In the genomic region with DNA sequence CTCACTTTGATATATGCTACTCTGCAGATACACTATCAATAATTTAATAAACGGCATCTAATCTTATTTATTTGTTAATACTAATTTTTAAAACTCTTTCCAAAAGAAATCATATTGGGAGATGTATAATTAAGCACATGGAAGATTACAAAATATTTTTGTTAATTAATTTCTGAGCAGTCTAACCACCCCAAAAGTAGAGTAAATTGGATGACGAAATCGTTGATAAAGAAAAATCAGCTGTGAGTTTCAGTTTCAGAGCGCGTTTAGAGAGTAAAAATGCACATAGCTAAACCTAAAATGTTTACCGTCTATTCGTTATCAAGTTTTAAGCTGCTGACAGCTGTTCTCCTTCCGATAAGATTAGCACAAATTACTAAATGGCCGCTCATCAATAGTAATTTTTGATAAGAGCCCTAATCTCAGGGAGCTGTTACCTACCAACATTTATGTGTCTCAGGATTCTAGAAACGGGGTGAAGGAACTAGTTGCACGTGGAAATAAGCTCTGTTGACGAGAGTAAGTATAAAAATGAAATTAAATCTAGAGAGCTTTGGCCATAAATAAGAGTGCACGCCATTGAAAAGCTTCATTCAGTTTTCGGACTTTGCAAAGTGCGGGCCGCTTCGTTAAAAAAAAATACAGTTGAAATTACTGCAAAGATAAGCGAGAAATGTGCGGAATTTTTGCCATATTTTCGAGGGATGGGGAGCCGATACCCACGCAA, we compare ENCODE assay signal across 2 fruit fly cellular contexts.
A peak's percentile ranks its signal among the peaks of the same experiment; 100 is the strongest.
TF ChIP-seq lines count a peak whose summit lies in the region.

Gene chb, plus strand, starts transcription at position 327 of the 727 bp plus-strand sequence.
Gene AsnS, plus strand, starts transcription at position 592 of the 727 bp plus-strand sequence.

TF ChIP-seq in whole organism, embryonic, 481 proteins besides CTCF, POLR2A, EP300 and RAD21 (continued from another document and continues in another):
- TF ChIP-seq Ada2b (GFP tag; IDR thresholded peaks at IDR 0.05; lab: Robert Waterston, UW) (peak; percentile 95), CG10462 (GFP tag; optimal IDR thresholded peaks at IDR 0.05; lab: Kevin White, UChicago) (peak; percentile 59), Fer3 (tag; optimal IDR thresholded peaks at IDR 0.05; lab: Kevin White, UChicago) (peak; percentile 96), ara (GFP tag; IDR thresholded peaks at IDR 0.05; lab: Robert Waterston, UW) (peak; percentile 82), vvl (GFP tag; IDR thresholded peaks at IDR 0.05; lab: Robert Waterston, UW) (peak; percentile 96), CG31441 (GFP tag; IDR thresholded peaks at IDR 0.05; lab: Robert Waterston, UW) (peak; percentile 88), CG3407 (GFP tag; optimal IDR thresholded peaks at IDR 0.05; lab: Kevin White, UChicago) (peak; percentile 76), CG34376 (GFP tag; optimal IDR thresholded peaks at IDR 0.05; lab: Kevin White, UChicago) (peak; percentile 81), gt (GFP tag; IDR thresholded peaks at IDR 0.05; lab: Robert Waterston, UW) (peak; percentile 58), kay (GFP tag; optimal IDR thresholded peaks at IDR 0.05; lab: Kevin White, UChicago) (peak; percentile 72), E2f2 (GFP tag; IDR thresholded peaks at IDR 0.05; lab: Robert Waterston, UW) (peak; percentile 72), croc (GFP tag; conservative IDR thresholded peaks at IDR 0.05; lab: Robert Waterston, UW) (peak; percentile 74), CG4424 (GFP tag; optimal IDR thresholded peaks at IDR 0.05; lab: Kevin White, UChicago) (peak; percentile 82), caup (GFP tag; optimal IDR thresholded peaks at IDR 0.05; lab: Kevin White, UChicago; ENCODE audit: severe bottlenecking) (peak; percentile 83), sim (GFP tag; IDR thresholded peaks at IDR 0.05; lab: Robert Waterston, UW) (peak; percentile 84), vfl (GFP tag; optimal IDR thresholded peaks at IDR 0.05; lab: Kevin White, UChicago) (peak; percentile 39), trem (tag; optimal IDR thresholded peaks at IDR 0.05; lab: Kevin White, UChicago) (peak; percentile 79), cato (GFP tag; optimal IDR thresholded peaks at IDR 0.05; lab: Kevin White, UChicago; ENCODE audit: borderline replicate concordance) (peak; percentile 78), CG4707 (GFP tag; optimal IDR thresholded peaks at IDR 0.05; lab: Kevin White, UChicago) (peak; percentile 77), prd (optimal IDR thresholded peaks at IDR 0.05; lab: Kevin White, UChicago) (no peak), prd (GFP tag; IDR thresholded peaks at IDR 0.05; lab: Robert Waterston, UW) (peak; percentile 93), Bteb2 (GFP tag; optimal IDR thresholded peaks at IDR 0.05; lab: Kevin White, UChicago) (peak; percentile 88), Gug (GFP tag; IDR thresholded peaks at IDR 0.05; lab: Robert Waterston, UW) (peak; percentile 61; the same call in 3 of the 4 replicates), CG32767 (GFP tag; IDR thresholded peaks at IDR 0.05; lab: Robert Waterston, UW) (peak; percentile 80), CG15696 (tag; optimal IDR thresholded peaks at IDR 0.05; lab: Kevin White, UChicago) (peak; percentile 35), CG5180 (GFP tag; optimal IDR thresholded peaks at IDR 0.05; lab: Kevin White, UChicago) (peak; percentile 15), mld (GFP tag; IDR thresholded peaks at IDR 0.05; lab: Robert Waterston, UW; ENCODE audit: partially characterized antibody) (no peak), CG43689 (GFP tag; IDR thresholded peaks at IDR 0.05; lab: Robert Waterston, UW) (peak; percentile 77), CG9437 (GFP tag; optimal IDR thresholded peaks at IDR 0.05; lab: Kevin White, UChicago) (peak; percentile 82), Neu2 (GFP tag; optimal IDR thresholded peaks at IDR 0.05; lab: Kevin White, UChicago; ENCODE audit: borderline replicate concordance) (no peak), dmrt99B (tag; optimal IDR thresholded peaks at IDR 0.05; lab: Kevin White, UChicago) (peak; percentile 92), Ravus (GFP tag; IDR thresholded peaks at IDR 0.05; lab: Robert Waterston, UW) (peak; percentile 87), sqz (GFP tag; optimal IDR thresholded peaks at IDR 0.05; lab: Kevin White, UChicago) (peak; percentile 69), Dll (GFP tag; IDR thresholded peaks at IDR 0.05; lab: Robert Waterston, UW; ENCODE audit: partially characterized antibody) (no peak), CG4360 (GFP tag; IDR thresholded peaks at IDR 0.05; lab: Robert Waterston, UW) (0 out of 2 replicates have a peak, but pooled peaks have one; percentile 29), gro (GFP tag; optimal IDR thresholded peaks at IDR 0.05; lab: Kevin White, UChicago) (peak; percentile 50), corto (GFP tag; optimal IDR thresholded peaks at IDR 0.05; lab: Kevin White, UChicago) (peak; percentile 48), CG9797 (GFP tag; optimal IDR thresholded peaks at IDR 0.05; lab: Kevin White, UChicago) (no peak), NfI (GFP tag; optimal IDR thresholded peaks at IDR 0.05; lab: Kevin White, UChicago) (peak; percentile 90), Hand (GFP tag; optimal IDR thresholded peaks at IDR 0.05; lab: Kevin White, UChicago) (peak; percentile 77), CG17912 (GFP tag; optimal IDR thresholded peaks at IDR 0.05; lab: Kevin White, UChicago) (no peak), ATbp (GFP tag; optimal IDR thresholded peaks at IDR 0.05; lab: Kevin White, UChicago) (peak; percentile 90), HLH54F (GFP tag; optimal IDR thresholded peaks at IDR 0.05; lab: Kevin White, UChicago) (peak; percentile 67), chn (GFP tag; optimal IDR thresholded peaks at IDR 0.05; lab: Kevin White, UChicago) (peak; percentile 66), CG1647 (GFP tag; optimal IDR thresholded peaks at IDR 0.05; lab: Kevin White, UChicago) (peak; percentile 63), jing (GFP tag; optimal IDR thresholded peaks at IDR 0.05; lab: Kevin White, UChicago) (peak; percentile 64), toy (GFP tag; IDR thresholded peaks at IDR 0.05; lab: Robert Waterston, UW) (peak; percentile 58; the same call in 1 of the 2 replicates), dmrt11E (tag; optimal IDR thresholded peaks at IDR 0.05; lab: Kevin White, UChicago) (peak; percentile 38), Vsx1 (GFP tag; optimal IDR thresholded peaks at IDR 0.05; lab: Kevin White, UChicago) (peak; percentile 81), ems (GFP tag; optimal IDR thresholded peaks at IDR 0.05; lab: Kevin White, UChicago) (peak; percentile 69), CG13296 (GFP tag; optimal IDR thresholded peaks at IDR 0.05; lab: Kevin White, UChicago) (peak; percentile 76), Ets65A (GFP tag; lab: Kevin White, UChicago) (peak; percentile 39), ci (GFP tag; IDR thresholded peaks at IDR 0.05; lab: Robert Waterston, UW) (peak; percentile 91), pnt (GFP tag; optimal IDR thresholded peaks at IDR 0.05; lab: Kevin White, UChicago) (peak; percentile 51), Rfx (GFP tag; IDR thresholded peaks at IDR 0.05; lab: Robert Waterston, UW) (peak; percentile 96), CG3281 (GFP tag; optimal IDR thresholded peaks at IDR 0.05; lab: Kevin White, UChicago) (peak; percentile 89), sob (GFP tag; IDR thresholded peaks at IDR 0.05; lab: Robert Waterston, UW) (peak; percentile 89), jigr1 (GFP tag; IDR thresholded peaks at IDR 0.05; lab: Robert Waterston, UW) (peak; percentile 67; the same call in 2 of the 3 replicates), Dip3 (GFP tag; optimal IDR thresholded peaks at IDR 0.05; lab: Kevin White, UChicago) (peak; percentile 69)

TF ChIP-seq in whole organism, prepupa, 60 proteins besides CTCF, POLR2A, EP300 and RAD21 (continued from another document):
- TF ChIP-seq CG6276 (GFP tag; optimal IDR thresholded peaks at IDR 0.05; lab: Kevin White, UChicago) (peak; percentile 63), CG3919 (GFP tag; optimal IDR thresholded peaks at IDR 0.05; lab: Kevin White, UChicago) (peak; percentile 61), CG3032 (tag; optimal IDR thresholded peaks at IDR 0.05; lab: Kevin White, UChicago) (peak; percentile 79), Blimp-1 (GFP tag; optimal IDR thresholded peaks at IDR 0.05; lab: Kevin White, UChicago) (peak; percentile 59), svp (GFP tag; lab: Kevin White, UChicago) (peak; percentile 93), OdsH (GFP tag; optimal IDR thresholded peaks at IDR 0.05; lab: Kevin White, UChicago) (peak; percentile 78), achi (GFP tag; optimal IDR thresholded peaks at IDR 0.05; lab: Kevin White, UChicago) (peak; percentile 75), CG32006 (GFP tag; optimal IDR thresholded peaks at IDR 0.05; lab: Kevin White, UChicago) (peak; percentile 80), Hr39 (GFP tag; optimal IDR thresholded peaks at IDR 0.05; lab: Kevin White, UChicago) (peak; percentile 79), eg (GFP tag; IDR thresholded peaks at IDR 0.05; lab: Robert Waterston, UW) (peak; percentile 95), Smox (GFP tag; optimal IDR thresholded peaks at IDR 0.05; lab: Kevin White, UChicago) (peak; percentile 83), CG10669 (GFP tag; optimal IDR thresholded peaks at IDR 0.05; lab: Kevin White, UChicago) (peak; percentile 71)
TF ChIP-seq in whole organism, prepupa: peak in this region for 54.
